Fruit fly (Drosophila melanogaster) whole organism, embryonic: ENCODE measurements around the gene CG46318.
A peak's percentile ranks its signal among the peaks of the same experiment; 100 is the strongest.

Experiments used
- Awh ChIP-seq: fragments of 200-800 bp; sonication (Bioruptor generic); IDR thresholded peaks from 2 replicates; pipeline ENCODE4, ENCODE4 v1.3.6; 2022; ENCODE audit warnings: missing biosample characterization, missing genetic modification characterization
- Blimp-1 ChIP-seq: fragments of 200-800 bp; sonication (Bioruptor generic); optimal IDR thresholded peaks from 3 replicates; lab custom pipeline; 2018; ENCODE audit warnings: missing biosample characterization, missing genetic modification characterization, mild to moderate bottlenecking, moderate library complexity, missing genetic modification reagents
- CG12236 ChIP-seq: fragments of 200-800 bp; sonication (Bioruptor generic); optimal IDR thresholded peaks from 2 replicates; lab custom pipeline; 2016; ENCODE audit warnings: missing biosample characterization, missing genetic modification characterization
- CG12391 ChIP-seq: fragments of 200-800 bp; sonication (Bioruptor generic); optimal IDR thresholded peaks from 3 replicates; lab custom pipeline; 2018; ENCODE audit warnings: missing biosample characterization, mild to moderate bottlenecking, missing genetic modification characterization, moderate library complexity
- CG14050 ChIP-seq: fragments of 200-800 bp; sonication (Bioruptor generic); IDR thresholded peaks from 3 replicates; pipeline ENCODE4 v1.3.6; 2022; ENCODE audit warnings: missing biosample characterization, missing genetic modification characterization
- CG16813 ChIP-seq: fragments of 200-800 bp; sonication (Bioruptor generic); IDR thresholded peaks from 3 replicates; pipeline ENCODE4 v1.3.6; 2022; ENCODE audit warnings: missing biosample characterization, missing genetic modification characterization; ENCODE audit not compliant: partially characterized antibody
- CG16863 ChIP-seq: fragments of 200-800 bp; sonication (Bioruptor generic); optimal IDR thresholded peaks from 3 replicates; lab custom pipeline; 2016; ENCODE audit warnings: missing biosample characterization, missing genetic modification characterization
- CG17912 ChIP-seq: fragments of 200-800 bp; sonication (Bioruptor generic); optimal IDR thresholded peaks from 2 replicates; lab custom pipeline; 2018; ENCODE audit warnings: missing biosample characterization, mild to moderate bottlenecking, missing genetic modification characterization
- CG18011 ChIP-seq: fragments of 200-800 bp; sonication (Bioruptor generic); optimal IDR thresholded peaks from 2 replicates; lab custom pipeline; 2017; ENCODE audit warnings: missing biosample characterization, missing genetic modification characterization, mild to moderate bottlenecking, moderate library complexity, missing genotype
- CG18599 ChIP-seq: fragments of 200-800 bp; sonication (Bioruptor generic); optimal IDR thresholded peaks from 3 replicates; lab custom pipeline; 2017; ENCODE audit warnings: missing biosample characterization, missing genetic modification characterization, mild to moderate bottlenecking, moderate library complexity, missing genetic modification reagents
- CG3065 ChIP-seq: fragments of 200-800 bp; sonication (Bioruptor generic); optimal IDR thresholded peaks from 2 replicates; lab custom pipeline; 2016; ENCODE audit warnings: missing biosample characterization, missing genetic modification characterization
- CG3163 ChIP-seq: fragments of 200-800 bp; sonication (Bioruptor generic); optimal IDR thresholded peaks from 3 replicates; lab custom pipeline; 2016; ENCODE audit warnings: missing biosample characterization, missing genetic modification characterization
- CG34224 ChIP-seq: fragments of 200-800 bp; sonication (Bioruptor generic); IDR thresholded peaks from 3 replicates; pipeline ENCODE4 v1.3.6; 2022; ENCODE audit warnings: missing biosample characterization, missing genetic modification characterization; ENCODE audit not compliant: partially characterized antibody
- CG3847 ChIP-seq: fragments of 200-800 bp; sonication (Bioruptor generic); IDR thresholded peaks from 2 replicates; pipeline ENCODE4 v1.3.6; 2022; ENCODE audit warnings: missing biosample characterization, missing genetic modification characterization
- CG4854 ChIP-seq: fragments of 200-800 bp; sonication (Bioruptor generic); optimal IDR thresholded peaks from 2 replicates; lab custom pipeline; 2016; ENCODE audit warnings: missing biosample characterization, missing genetic modification characterization, inconsistent platforms
- CG5180 ChIP-seq: fragments of 200-800 bp; sonication (Bioruptor generic); optimal IDR thresholded peaks from 3 replicates; lab custom pipeline; 2017; ENCODE audit warnings: missing biosample characterization, missing genetic modification characterization, mild to moderate bottlenecking, moderate library complexity, missing genetic modification reagents
- CG6689 ChIP-seq: fragments of 200-800 bp; sonication (Bioruptor generic); IDR thresholded peaks from 2 replicates; pipeline ENCODE4 v1.3.6; 2022; ENCODE audit warnings: missing biosample characterization, missing genetic modification characterization
- CG7556 ChIP-seq: fragments of 200-800 bp; sonication (Bioruptor generic); optimal IDR thresholded peaks from 2 replicates; lab custom pipeline; 2017; ENCODE audit warnings: missing biosample characterization, mild to moderate bottlenecking, missing genetic modification characterization
- CG8281 ChIP-seq: fragments of 200-800 bp; sonication (Bioruptor generic); optimal IDR thresholded peaks from 2 replicates; lab custom pipeline; 2018; ENCODE audit warnings: missing biosample characterization, mild to moderate bottlenecking, missing genetic modification characterization, moderate library complexity
- CG8765 ChIP-seq: fragments of 200-800 bp; sonication (Bioruptor generic); IDR thresholded peaks from 2 replicates; pipeline ENCODE4 v1.3.6; 2022; ENCODE audit warnings: missing biosample characterization, missing genetic modification characterization
- CG9797 ChIP-seq: fragments of 200-800 bp; sonication (Bioruptor generic); optimal IDR thresholded peaks from 3 replicates; lab custom pipeline; 2018; ENCODE audit warnings: missing biosample characterization, mild to moderate bottlenecking, missing genetic modification characterization
- Dad ChIP-seq: fragments of 200-800 bp; sonication (Bioruptor generic); optimal IDR thresholded peaks from 3 replicates; lab custom pipeline; 2016; ENCODE audit warnings: missing biosample characterization, missing genetic modification characterization
- Doc2 ChIP-seq: fragments of 200-800 bp; sonication (Bioruptor generic); IDR thresholded peaks from 2 replicates; pipeline ENCODE4 v1.3.6; 2022; ENCODE audit warnings: missing biosample characterization, missing genetic modification characterization
- Eip74EF ChIP-seq, 2 experiments: fragments of 200-800 bp in 1 of 2; fragments of >200 bp in 1 of 2; sonication (Bioruptor generic) in 1 of 2; optimal IDR thresholded peaks; 2 replicates each; lab custom pipeline; 2017 to 2019; ENCODE audit warnings: missing biosample characterization in 2 of 2, missing genetic modification characterization in 2 of 2, mild to moderate bottlenecking in 1 of 2, moderate library complexity in 1 of 2
- Ets65A ChIP-seq: fragments of 200-800 bp; sonication (Bioruptor generic); peaks from one replicate; lab custom pipeline; 2016; ENCODE audit warnings: missing biosample characterization, missing genetic modification characterization
- H15 ChIP-seq: fragments of 200-800 bp; sonication (Bioruptor generic); IDR thresholded peaks from 3 replicates; pipeline ENCODE4 v1.3.6; 2022; ENCODE audit warnings: missing biosample characterization, missing genetic modification characterization
- Jarid2 ChIP-seq: fragments of 200-800 bp; sonication (Bioruptor generic); optimal IDR thresholded peaks from 3 replicates; lab custom pipeline; 2017; ENCODE audit warnings: mild to moderate bottlenecking, missing biosample characterization, missing genetic modification reagents, missing genetic modification characterization
- Lpt ChIP-seq: fragments of >200 bp; optimal IDR thresholded peaks from 2 replicates; lab custom pipeline; 2018; ENCODE audit warnings: missing biosample characterization, missing genetic modification characterization
- NK7.1 ChIP-seq: fragments of 200-800 bp; sonication (Bioruptor generic); optimal IDR thresholded peaks from 3 replicates; lab custom pipeline; 2016; ENCODE audit warnings: missing biosample characterization, missing genetic modification characterization
- Neu2 ChIP-seq: fragments of 200-800 bp; sonication (Bioruptor generic); optimal IDR thresholded peaks from 3 replicates; lab custom pipeline; 2016; ENCODE audit warnings: missing biosample characterization, missing genetic modification characterization, borderline replicate concordance
- Rx ChIP-seq: fragments of 200-800 bp; sonication (Bioruptor generic); IDR thresholded peaks from 2 replicates; pipeline ENCODE4 v1.3.6; 2022; ENCODE audit warnings: missing biosample characterization, missing genetic modification characterization
- Sox100B ChIP-seq: fragments of 200-800 bp; sonication (Bioruptor generic); optimal IDR thresholded peaks from 3 replicates; lab custom pipeline; 2018; ENCODE audit warnings: missing biosample characterization, mild to moderate bottlenecking, missing genetic modification characterization
- Tbp ChIP-seq: fragments of >200 bp; optimal IDR thresholded peaks from 2 replicates; lab custom pipeline; 2018; ENCODE audit warnings: missing biosample characterization, missing genetic modification characterization
- aop ChIP-seq: fragments of 200-800 bp; sonication (Bioruptor generic); IDR thresholded peaks from 2 replicates; pipeline ENCODE4 v1.3.6; 2022; ENCODE audit warnings: missing biosample characterization, missing genetic modification characterization
- bbx ChIP-seq: fragments of 200-800 bp; sonication (Bioruptor generic); IDR thresholded peaks from 2 replicates; pipeline ENCODE4 v1.3.6; 2022; ENCODE audit warnings: missing biosample characterization, missing genetic modification characterization; ENCODE audit not compliant: partially characterized antibody
- bigmax ChIP-seq: fragments of 200-800 bp; sonication (Bioruptor generic); optimal IDR thresholded peaks from 2 replicates; lab custom pipeline; 2018; ENCODE audit warnings: missing biosample characterization, mild to moderate bottlenecking, missing genetic modification characterization
- ems ChIP-seq: fragments of 200-800 bp; sonication (Bioruptor generic); optimal IDR thresholded peaks from 3 replicates; lab custom pipeline; 2016; ENCODE audit warnings: missing biosample characterization, missing genetic modification characterization
- fd102C ChIP-seq: fragments of 200-800 bp; sonication (Bioruptor generic); optimal IDR thresholded peaks from 2 replicates; lab custom pipeline; 2018; ENCODE audit warnings: missing biosample characterization, mild to moderate bottlenecking, missing genetic modification characterization, moderate library complexity
- kni ChIP-seq: fragments of 200-800 bp; sonication (Bioruptor generic); optimal IDR thresholded peaks from 3 replicates; lab custom pipeline; 2017; ENCODE audit warnings: mild to moderate bottlenecking, missing biosample characterization, missing genetic modification reagents, missing genetic modification characterization
- lola ChIP-seq, 3 experiments: fragments of >200 bp in 2 of 3; fragments of 200-800 bp in 1 of 3; sonication (Bioruptor generic) in 1 of 3; optimal IDR thresholded peaks; 2 replicates each; lab custom pipeline; 2017 to 2019; ENCODE audit warnings: missing biosample characterization in 3 of 3, missing genetic modification characterization in 3 of 3, mild to moderate bottlenecking in 1 of 3, moderate library complexity in 1 of 3
- luna ChIP-seq: fragments of 200-800 bp; sonication (Bioruptor generic); optimal IDR thresholded peaks from 2 replicates; lab custom pipeline; 2016; ENCODE audit warnings: missing biosample characterization, missing genetic modification characterization
- odd ChIP-seq: fragments of 200-800 bp; sonication (Bioruptor generic); optimal IDR thresholded peaks from 2 replicates; lab custom pipeline; 2017; ENCODE audit warnings: missing biosample characterization, mild to moderate bottlenecking, missing genetic modification characterization
- ro ChIP-seq: fragments of 200-800 bp; sonication (Bioruptor generic); IDR thresholded peaks from 2 replicates; pipeline ENCODE4 v1.3.6; 2022; ENCODE audit warnings: missing biosample characterization, missing genetic modification characterization
- salm ChIP-seq: fragments of 200-800 bp; sonication (Bioruptor generic); optimal IDR thresholded peaks from 2 replicates; lab custom pipeline; 2018; ENCODE audit warnings: missing biosample characterization, mild to moderate bottlenecking, missing genetic modification characterization
- scrt ChIP-seq: fragments of 200-800 bp; sonication (Bioruptor generic); optimal IDR thresholded peaks from 2 replicates; lab custom pipeline; 2018; ENCODE audit warnings: missing biosample characterization, mild to moderate bottlenecking, missing genetic modification characterization, moderate library complexity
- shn ChIP-seq: fragments of 200-800 bp; sonication (Bioruptor generic); optimal IDR thresholded peaks from 3 replicates; lab custom pipeline; 2016; ENCODE audit warnings: missing biosample characterization, missing genetic modification characterization
- so ChIP-seq: fragments of 200-800 bp; sonication (Bioruptor generic); IDR thresholded peaks from 3 replicates; pipeline ENCODE4 v1.3.6; 2022; ENCODE audit warnings: missing biosample characterization, missing genetic modification characterization
- ssp ChIP-seq: fragments of 200-800 bp; sonication (Bioruptor generic); IDR thresholded peaks from 2 replicates; pipeline ENCODE4 v1.3.6; 2022; ENCODE audit warnings: missing biosample characterization, missing genetic modification characterization
- trem ChIP-seq: fragments of 200-800 bp; optimal IDR thresholded peaks from 3 replicates; lab custom pipeline; 2019; ENCODE audit warnings: missing biosample characterization, mild to moderate bottlenecking, missing genetic modification characterization, moderate library complexity
- vfl ChIP-seq: fragments of 200-800 bp; sonication (Bioruptor generic); optimal IDR thresholded peaks from 2 replicates; lab custom pipeline; 2016; ENCODE audit warnings: missing biosample characterization, missing genetic modification characterization
- z ChIP-seq: fragments of 200-800 bp; sonication (Bioruptor generic); IDR thresholded peaks from 3 replicates; pipeline ENCODE4 v1.3.6; 2022; ENCODE audit warnings: missing biosample characterization, missing genetic modification characterization

CG46318 gene

dm6 chr3R:18663525-18663924, 16.9 kb upstream of the CG46318 start, which contains the start of the genes Cpsf73 and Gos28 (continued):
- TF ChIP-seq CG18011 (GFP tag; lab: Kevin White, UChicago) (peak; percentile 15), Neu2 (no peak), trem (tag; lab: Kevin White, UChicago) (peak; percentile 58), Jarid2 (GFP tag; lab: Kevin White, UChicago) (no peak), so (GFP tag; lab: Robert Waterston, UW) (no peak), CG12236 (GFP tag; lab: Kevin White, UChicago) (no peak), CG3065 (GFP tag; lab: Kevin White, UChicago) (no peak), CG8765 (GFP tag; lab: Robert Waterston, UW) (no peak), CG5180 (GFP tag; lab: Kevin White, UChicago) (no peak), bigmax (GFP tag; lab: Kevin White, UChicago) (no peak), luna (GFP tag; lab: Kevin White, UChicago) (no peak), vfl (GFP tag; lab: Kevin White, UChicago) (peak; percentile 34), CG7556 (GFP tag; lab: Kevin White, UChicago) (no peak), CG6689 (GFP tag; lab: Robert Waterston, UW) (0 out of 2 replicates have a peak, but pooled peaks have one; percentile 16), odd (GFP tag; lab: Kevin White, UChicago) (no peak), Doc2 (no peak), CG3847 (GFP tag; lab: Robert Waterston, UW) (peak; percentile 62), Rx (GFP tag; lab: Robert Waterston, UW) (no peak), CG8281 (tag; lab: Kevin White, UChicago) (no peak), CG34224 (GFP tag; lab: Robert Waterston, UW) (peak; percentile 49; the same call in 1 of the 3 replicates), CG18599 (GFP tag; lab: Kevin White, UChicago) (no peak), Tbp (GFP tag; lab: Kevin White, UChicago) (no peak), CG4854 (GFP tag; lab: Kevin White, UChicago) (no peak), shn (GFP tag; lab: Kevin White, UChicago) (no peak), aop (no peak), kni (GFP tag; lab: Kevin White, UChicago) (no peak), CG17912 (GFP tag; lab: Kevin White, UChicago) (no peak), CG3163 (GFP tag; lab: Kevin White, UChicago) (no peak), CG12391 (peak; percentile 49), bbx (GFP tag; lab: Robert Waterston, UW) (peak; percentile 47; the same call in 1 of the 2 replicates), z (no peak), scrt (GFP tag; lab: Kevin White, UChicago) (peak; percentile 24), NK7.1 (GFP tag; lab: Kevin White, UChicago) (no peak), ssp (GFP tag; lab: Robert Waterston, UW) (peak; percentile 84), CG9797 (peak; percentile 85), Eip74EF (GFP tag; optimal IDR thresholded peaks at IDR 0.05; lab: Kevin White, UChicago) (no peak), ro (GFP tag; lab: Robert Waterston, UW) (no peak), Sox100B (no peak), CG16813 (GFP tag; lab: Robert Waterston, UW) (peak; percentile 50), CG14050 (GFP tag; lab: Robert Waterston, UW) (no peak), Awh (GFP tag; lab: Robert Waterston, UW) (no peak), CG16863 (GFP tag; lab: Kevin White, UChicago) (no peak), H15 (GFP tag; lab: Robert Waterston, UW) (no peak), fd102C (GFP tag; lab: Kevin White, UChicago) (no peak), Dad (GFP tag; lab: Kevin White, UChicago) (no peak), Lpt (GFP tag; lab: Kevin White, UChicago) (no peak), salm (no peak), Ets65A (GFP tag; lab: Kevin White, UChicago) (no peak), Blimp-1 (peak; percentile 3), ems (no peak), lola (GFP tag; optimal IDR thresholded peaks at IDR 0.05; lab: Kevin White, UChicago) (peak in 1 of 3 experiments; percentile 24)
